Worm (Caenorhabditis elegans) whole organism, L1 larva: ENCODE measurements around the gene exos-2.

ENCODE experiments used
- unc-30 ChIP-seq: sonication (generic microtip); optimal IDR thresholded peaks from 2 replicates; lab custom pipeline; 2017; ENCODE audit warnings: missing biosample characterization, missing genetic modification characterization
- unc-86 ChIP-seq: sonication (generic microtip); optimal IDR thresholded peaks from 2 replicates; lab custom pipeline; 2016; ENCODE audit warnings: missing genetic modification characterization, missing compliant biosample characterization

DNA sequence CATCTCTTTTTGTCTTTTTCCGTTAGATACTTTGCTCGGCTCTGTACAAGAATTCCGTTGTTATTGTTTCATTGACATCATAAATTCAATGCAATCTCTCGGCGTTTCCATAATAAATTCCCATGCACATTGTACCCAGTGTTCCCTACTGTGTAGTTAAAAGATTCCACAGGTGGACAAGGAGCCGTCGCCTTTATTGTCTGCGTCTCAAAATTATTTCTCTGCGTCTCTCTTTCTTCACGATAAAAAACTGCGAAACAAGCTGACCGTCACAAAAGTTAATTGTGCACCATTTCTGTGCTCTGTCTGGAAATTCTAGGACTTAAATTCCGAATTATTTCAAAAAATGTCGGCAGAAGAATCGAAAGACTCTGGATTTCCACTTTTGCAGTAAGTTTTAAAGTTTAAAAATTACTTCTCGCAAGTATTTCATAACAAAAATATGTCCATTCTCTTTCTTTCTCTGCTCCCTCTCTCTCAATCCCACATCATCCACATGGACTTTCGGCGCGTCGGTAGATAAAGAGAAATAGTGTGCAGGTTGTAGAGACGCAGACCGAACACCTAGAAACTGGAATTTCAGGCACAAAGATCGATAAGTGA is 26.8 kb downstream of the exos-2 start:
- TF ChIP-seq unc-30 (tag; lab: Kevin White, UChicago): no peak
- no peak for TF ChIP-seq unc-86 (tag; lab: Kevin White, UChicago)
